Fruit fly (Drosophila melanogaster): Measurements from ENCODE around the gene Cyp313a5.

The Cyp313a5 gene

dm6 chr3R:12224919-12225318, 9.6 kb downstream of the Cyp313a5 start, which contains the start of gene CG17404:
TSS of gene CG17404 (minus strand) at chr3R:12225019.
- no peak for TF ChIP-seq Abd-B (GFP tag; optimal IDR thresholded peaks at IDR 0.05)
- no peak for TF ChIP-seq woc (GFP tag; optimal IDR thresholded peaks at IDR 0.05)
- no peak for TF ChIP-seq lola (GFP tag; optimal IDR thresholded peaks at IDR 0.05)
- TF ChIP-seq usp (GFP tag; optimal IDR thresholded peaks at IDR 0.05) = no peak
- TF ChIP-seq h (GFP tag; optimal IDR thresholded peaks at IDR 0.05) = no peak
- TF ChIP-seq sage (GFP tag; optimal IDR thresholded peaks at IDR 0.05) = no peak
- no peak for TF ChIP-seq psq (GFP tag; optimal IDR thresholded peaks at IDR 0.05)
- no peak for TF ChIP-seq Dfd (GFP tag; optimal IDR thresholded peaks at IDR 0.05)
- TF ChIP-seq foxo (GFP tag; optimal IDR thresholded peaks at IDR 0.05) = no peak
- TF ChIP-seq Vsx2 (GFP tag; optimal IDR thresholded peaks at IDR 0.05; ENCODE audit: partially characterized antibody) = no peak
- TF ChIP-seq Hr83 (GFP tag; optimal IDR thresholded peaks at IDR 0.05; ENCODE audit: poor library complexity, severe bottlenecking) = no peak
- TF ChIP-seq dmrt93B (GFP tag; optimal IDR thresholded peaks at IDR 0.05) = no peak
- TF ChIP-seq dsf (GFP tag; optimal IDR thresholded peaks at IDR 0.05; ENCODE audit: borderline replicate concordance) = no peak
- no peak for TF ChIP-seq Myc (optimal IDR thresholded peaks at IDR 0.05)

DNA sequence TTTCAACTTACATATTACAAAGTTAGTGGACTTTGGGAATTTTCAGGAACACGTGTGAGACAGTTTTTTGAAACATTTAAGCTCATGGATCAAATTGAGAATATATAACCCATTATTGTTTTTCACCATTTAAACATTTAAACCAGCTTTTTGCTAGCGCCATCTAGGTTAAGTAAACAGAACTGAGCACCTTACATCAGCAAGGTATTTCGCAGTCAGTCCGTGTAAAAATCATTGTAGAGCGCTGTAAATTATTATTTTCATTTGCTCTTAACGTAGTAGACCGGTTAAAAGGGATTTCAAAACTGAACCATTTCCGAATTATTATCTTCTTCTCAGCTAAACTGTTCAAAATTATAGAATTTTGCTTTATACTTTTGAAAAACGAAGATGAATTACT, 12.4 kb downstream of the Cyp313a5 start, which contains the start of gene Rsbp15:
Rsbp15 (plus strand) TSS at position 295 of the 400 bp plus-strand sequence.
- TF ChIP-seq Myc (optimal IDR thresholded peaks at IDR 0.05) (peak; percentile 48), usp (GFP tag; optimal IDR thresholded peaks at IDR 0.05) (no peak)

DNA sequence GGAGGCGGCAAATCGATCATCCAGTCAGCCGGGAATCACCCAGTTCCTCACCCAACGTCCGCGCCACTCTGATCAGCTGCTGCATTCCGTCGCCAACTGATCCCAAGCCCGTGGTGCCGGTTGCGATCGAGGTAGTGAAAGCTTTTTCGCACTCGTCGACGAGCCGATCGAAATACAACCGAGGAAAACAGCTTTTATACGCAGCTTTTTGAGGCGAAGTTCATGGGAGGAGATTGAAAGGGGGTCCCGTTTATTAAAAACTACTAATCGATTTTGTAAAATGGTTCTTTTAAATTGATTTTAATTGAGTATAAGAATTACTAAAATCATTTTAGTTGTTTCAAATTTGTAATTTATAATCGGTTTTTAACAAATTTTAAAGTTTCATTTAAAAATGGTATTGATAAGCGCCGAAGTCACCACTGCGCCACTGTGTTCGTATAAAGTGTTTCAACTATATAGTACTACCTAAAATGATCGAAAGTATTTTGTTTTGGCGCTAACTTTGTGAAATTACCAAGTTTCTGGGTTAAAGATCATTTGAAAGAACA, 13.0 kb downstream of the Cyp313a5 start, which contains the start of gene CG4860:
CG4860 (minus strand) TSS at position 99 of the 551 bp plus-strand sequence.
- TF ChIP-seq psq (GFP tag; optimal IDR thresholded peaks at IDR 0.05) (peak; percentile 75), CG32264 (GFP tag; optimal IDR thresholded peaks at IDR 0.05) (peak; percentile 79), Jra (GFP tag; optimal IDR thresholded peaks at IDR 0.05) (peak; percentile 79), dsf (GFP tag; optimal IDR thresholded peaks at IDR 0.05; ENCODE audit: borderline replicate concordance) (peak; percentile 73), tai (GFP tag; optimal IDR thresholded peaks at IDR 0.05) (no peak), Hr83 (GFP tag; optimal IDR thresholded peaks at IDR 0.05; ENCODE audit: poor library complexity, severe bottlenecking) (peak; percentile 86), br (GFP tag; optimal IDR thresholded peaks at IDR 0.05) (peak; percentile 91), fru (GFP tag; optimal IDR thresholded peaks at IDR 0.05) (peak; percentile 91), brk (GFP tag; optimal IDR thresholded peaks at IDR 0.05) (peak; percentile 80), Mio (GFP tag; optimal IDR thresholded peaks at IDR 0.05) (peak; percentile 18), h (GFP tag; optimal IDR thresholded peaks at IDR 0.05) (peak; percentile 93), CG9705 (GFP tag; optimal IDR thresholded peaks at IDR 0.05) (peak; percentile 70), dmrt93B (GFP tag; optimal IDR thresholded peaks at IDR 0.05) (peak; percentile 58), jim (GFP tag; optimal IDR thresholded peaks at IDR 0.05) (peak; percentile 48), Dif (GFP tag; optimal IDR thresholded peaks at IDR 0.05; ENCODE audit: partially characterized antibody) (no peak), OdsH (GFP tag; optimal IDR thresholded peaks at IDR 0.05) (peak; percentile 88), Sp1 (GFP tag; optimal IDR thresholded peaks at IDR 0.05) (peak; percentile 85), pan (optimal IDR thresholded peaks at IDR 0.05) (no peak), Hr78 (GFP tag; optimal IDR thresholded peaks at IDR 0.05) (no peak), dl (GFP tag; optimal IDR thresholded peaks at IDR 0.05; ENCODE audit: insufficient read depth in 1 of 2, partially characterized antibody in 2 of 2) (no peak), sv (GFP tag; optimal IDR thresholded peaks at IDR 0.05) (peak; percentile 85), GATAd (GFP tag; optimal IDR thresholded peaks at IDR 0.05) (peak; percentile 64), Hnf4 (GFP tag; optimal IDR thresholded peaks at IDR 0.05) (no peak), CrebA (GFP tag; optimal IDR thresholded peaks at IDR 0.05; ENCODE audit: borderline replicate concordance) (peak; percentile 77), Rel (GFP tag; optimal IDR thresholded peaks at IDR 0.05) (peak; percentile 35), Rel (tag; optimal IDR thresholded peaks at IDR 0.05) (peak; percentile 98), foxo (GFP tag; optimal IDR thresholded peaks at IDR 0.05) (peak; percentile 42 to 96), ey (GFP tag; optimal IDR thresholded peaks at IDR 0.05) (peak; percentile 89), rgr (GFP tag; optimal IDR thresholded peaks at IDR 0.05) (peak; percentile 90), sage (GFP tag; optimal IDR thresholded peaks at IDR 0.05) (peak; percentile 76), Dfd (GFP tag; optimal IDR thresholded peaks at IDR 0.05) (no peak), woc (GFP tag; optimal IDR thresholded peaks at IDR 0.05) (peak; percentile 73), usp (GFP tag; optimal IDR thresholded peaks at IDR 0.05) (no peak), Myc (optimal IDR thresholded peaks at IDR 0.05) (no peak), HLH106 (tag; optimal IDR thresholded peaks at IDR 0.05) (peak; percentile 88)

Data from whole organism, wandering third instar larva.